Worm (Caenorhabditis elegans) whole organism, late embryonic: ENCODE results near the gene Y47D7A.6.

Source experiments
- C08G9.2 ChIP-seq: sonication (generic microtip); optimal IDR thresholded peaks from 2 replicates; lab custom pipeline; 2016; ENCODE audit warnings: mild to moderate bottlenecking, missing genetic modification characterization, moderate library complexity, missing compliant biosample characterization
- T23F11.4 ChIP-seq: fragments of 200-800 bp; sonication (Bioruptor generic); optimal IDR thresholded peaks from 2 replicates; lab custom pipeline; 2018; ENCODE audit warnings: mild to moderate bottlenecking, missing genetic modification characterization, missing compliant biosample characterization
- Y22D7AL.16 ChIP-seq: sonication (generic microtip); optimal IDR thresholded peaks from 2 replicates; lab custom pipeline; 2016; ENCODE audit warnings: missing genetic modification characterization, missing compliant biosample characterization
- ahr-1 ChIP-seq: sonication (generic microtip); optimal IDR thresholded peaks from 2 replicates; lab custom pipeline; 2016; ENCODE audit warnings: missing genetic modification characterization, missing compliant biosample characterization
- ceh-14 ChIP-seq: sonication (generic microtip); optimal IDR thresholded peaks from 2 replicates; lab custom pipeline; 2016; ENCODE audit warnings: missing genotype, missing genetic modification characterization, missing compliant biosample characterization
- ceh-18 ChIP-seq: sonication (generic microtip); optimal IDR thresholded peaks from 2 replicates; lab custom pipeline; 2016; ENCODE audit warnings: missing genetic modification characterization, missing compliant biosample characterization
- ceh-19 ChIP-seq: fragments of 200-800 bp; sonication (Bioruptor generic); optimal IDR thresholded peaks from 2 replicates; lab custom pipeline; 2018; ENCODE audit warnings: mild to moderate bottlenecking, missing genetic modification characterization, missing compliant biosample characterization
- ceh-22 ChIP-seq: sonication (generic microtip); optimal IDR thresholded peaks from 2 replicates; lab custom pipeline; 2017; ENCODE audit warnings: missing biosample characterization, missing genetic modification characterization
- ceh-24 ChIP-seq: sonication (generic microtip); optimal IDR thresholded peaks from 2 replicates; lab custom pipeline; 2016; ENCODE audit warnings: mild to moderate bottlenecking, missing genetic modification characterization, missing compliant biosample characterization
- ceh-34 ChIP-seq: sonication (generic microtip); optimal IDR thresholded peaks from 2 replicates; lab custom pipeline; 2016; ENCODE audit warnings: mild to moderate bottlenecking, missing genetic modification characterization, missing compliant biosample characterization
- ceh-48 ChIP-seq: sonication (generic microtip); optimal IDR thresholded peaks from 2 replicates; lab custom pipeline; 2016; ENCODE audit warnings: missing genetic modification characterization, inconsistent platforms, missing compliant biosample characterization
- ceh-6 ChIP-seq: fragments of 200-800 bp; sonication (Bioruptor generic); optimal IDR thresholded peaks from 2 replicates; lab custom pipeline; 2018; ENCODE audit warnings: mild to moderate bottlenecking, missing genetic modification characterization, missing compliant biosample characterization
- che-1 ChIP-seq: sonication (generic microtip); optimal IDR thresholded peaks from 2 replicates; lab custom pipeline; 2016; ENCODE audit warnings: mild to moderate bottlenecking, missing genetic modification characterization, missing compliant biosample characterization
- dve-1 ChIP-seq: sonication (generic microtip); optimal IDR thresholded peaks from 2 replicates; lab custom pipeline; 2017; ENCODE audit warnings: antibody characterized with exemption, mild to moderate bottlenecking, missing genetic modification characterization, missing compliant biosample characterization
- ets-4 ChIP-seq: sonication (generic microtip); optimal IDR thresholded peaks from 2 replicates; lab custom pipeline; 2016; ENCODE audit warnings: missing genetic modification characterization, missing compliant biosample characterization
- eyg-1 ChIP-seq: sonication (generic microtip); optimal IDR thresholded peaks from 2 replicates; lab custom pipeline; 2016; ENCODE audit warnings: missing genotype, missing genetic modification characterization, missing compliant biosample characterization
- fkh-6 ChIP-seq: sonication (generic microtip); optimal IDR thresholded peaks from 2 replicates; lab custom pipeline; 2016; ENCODE audit warnings: missing genetic modification characterization, missing compliant biosample characterization
- gmeb-2 ChIP-seq: sonication (generic microtip); optimal IDR thresholded peaks from 2 replicates; lab custom pipeline; 2016; ENCODE audit warnings: missing genetic modification characterization, inconsistent platforms, missing compliant biosample characterization
- hlh-15 ChIP-seq: sonication (generic microtip); optimal IDR thresholded peaks from 2 replicates; lab custom pipeline; 2016; ENCODE audit warnings: missing genetic modification characterization, missing compliant biosample characterization
- hlh-30 ChIP-seq: sonication (generic microtip); optimal IDR thresholded peaks from 2 replicates; lab custom pipeline; 2017; ENCODE audit warnings: antibody characterized with exemption, missing genetic modification characterization, missing compliant biosample characterization; ENCODE audit not compliant: insufficient read depth
- hlh-6 ChIP-seq: sonication (generic microtip); optimal IDR thresholded peaks from 2 replicates; lab custom pipeline; 2016; ENCODE audit warnings: missing genotype, missing genetic modification characterization, missing compliant biosample characterization
- hlh-8 ChIP-seq: sonication (generic microtip); optimal IDR thresholded peaks from 2 replicates; lab custom pipeline; 2016; ENCODE audit warnings: missing genotype, missing genetic modification characterization, missing compliant biosample characterization
- madf-2 ChIP-seq: sonication (generic microtip); optimal IDR thresholded peaks from 2 replicates; lab custom pipeline; 2017; ENCODE audit warnings: missing genetic modification characterization, missing compliant biosample characterization
- mec-3 ChIP-seq: sonication (generic microtip); optimal IDR thresholded peaks from 2 replicates; lab custom pipeline; 2016; ENCODE audit warnings: borderline replicate concordance, missing genetic modification characterization, missing compliant biosample characterization
- nfya-1 ChIP-seq: sonication (generic microtip); optimal IDR thresholded peaks from 2 replicates; lab custom pipeline; 2017; ENCODE audit warnings: missing genetic modification characterization, mild to moderate bottlenecking, missing compliant biosample characterization, antibody characterized with exemption, moderate library complexity
- nhr-11 ChIP-seq: fragments of 150-350 bp; optimal IDR thresholded peaks from 2 replicates; lab custom pipeline; 2014; ENCODE audit warnings: missing biosample characterization, missing genetic modification characterization
- nhr-232 ChIP-seq: sonication (generic microtip); optimal IDR thresholded peaks from 2 replicates; lab custom pipeline; 2016; ENCODE audit warnings: missing genetic modification characterization, missing compliant biosample characterization
- npax-4 ChIP-seq: sonication (generic microtip); optimal IDR thresholded peaks from 2 replicates; lab custom pipeline; 2016; ENCODE audit warnings: missing genetic modification characterization, missing compliant biosample characterization
- pax-1 ChIP-seq: fragments of 150-350 bp; optimal IDR thresholded peaks from 2 replicates; lab custom pipeline; 2014; ENCODE audit warnings: missing biosample characterization, missing genetic modification characterization
- pha-2 ChIP-seq: sonication (generic microtip); optimal IDR thresholded peaks from 2 replicates; lab custom pipeline; 2017; ENCODE audit warnings: mild to moderate bottlenecking, missing genetic modification characterization, missing compliant biosample characterization
- pros-1 ChIP-seq: fragments of 150-350 bp; optimal IDR thresholded peaks from 2 replicates; lab custom pipeline; 2014; ENCODE audit warnings: missing biosample characterization, missing genetic modification reagents, missing genetic modification characterization
- rnt-1 ChIP-seq: sonication (generic microtip); optimal IDR thresholded peaks from 2 replicates; lab custom pipeline; 2016; ENCODE audit warnings: missing genetic modification characterization, missing compliant biosample characterization
- sox-4 ChIP-seq: sonication (generic microtip); optimal IDR thresholded peaks from 2 replicates; lab custom pipeline; 2017; ENCODE audit warnings: mild to moderate bottlenecking, missing genetic modification characterization, inconsistent platforms, missing compliant biosample characterization
- syd-9 ChIP-seq: sonication (generic microtip); optimal IDR thresholded peaks from 2 replicates; lab custom pipeline; 2016; ENCODE audit warnings: mild to moderate bottlenecking, missing genetic modification characterization, moderate library complexity, missing compliant biosample characterization
- ttx-3 ChIP-seq: sonication (generic microtip); optimal IDR thresholded peaks from 2 replicates; lab custom pipeline; 2016; ENCODE audit warnings: missing genetic modification reagents, missing genetic modification characterization, missing compliant biosample characterization
- unc-55 ChIP-seq: sonication (generic microtip); optimal IDR thresholded peaks from 2 replicates; lab custom pipeline; 2017; ENCODE audit warnings: missing biosample characterization, missing genetic modification reagents, missing genetic modification characterization
- unc-86 ChIP-seq: sonication (generic microtip); optimal IDR thresholded peaks from 2 replicates; lab custom pipeline; 2016; ENCODE audit warnings: missing genetic modification characterization, missing compliant biosample characterization
- ztf-16 ChIP-seq: sonication (generic microtip); optimal IDR thresholded peaks from 2 replicates; lab custom pipeline; 2017; ENCODE audit warnings: missing genetic modification characterization, missing compliant biosample characterization

Gene Y47D7A.6

ce11 chrV:4422127-4422526 is 4.1 kb upstream of the Y47D7A.6 start, which contains the start of gene skr-7:
Gene skr-7, plus strand, starts transcription at chrV:4422427.
- TF ChIP-seq T23F11.4 (GFP tag; lab: Kevin White, UChicago) (no peak), ets-4 (no peak), ceh-24 (tag; lab: Kevin White, UChicago) (no peak), hlh-8 (no peak), ttx-3 (no peak), ceh-19 (GFP tag; lab: Kevin White, UChicago) (no peak), hlh-15 (no peak), fkh-6 (no peak), che-1 (tag; lab: Kevin White, UChicago) (no peak), ceh-22 (tag; lab: Kevin White, UChicago) (no peak), pros-1 (tag; lab: Kevin White, UChicago) (no peak), nhr-11 (tag; lab: Kevin White, UChicago) (no peak), ahr-1 (tag; lab: Kevin White, UChicago) (no peak), pax-1 (no peak)

ce11 chrV:4421475-4421874 is 3.5 kb upstream of the Y47D7A.6 start, which contains the start of gene skr-14:
Gene skr-14, minus strand, starts transcription at chrV:4421575.
- no peak for TF ChIP-seq C08G9.2 (tag; lab: Kevin White, UChicago)
- no peak for TF ChIP-seq pax-1
- TF ChIP-seq fkh-6 = no peak
- TF ChIP-seq ceh-18 (tag; lab: Kevin White, UChicago) = no peak
- TF ChIP-seq Y22D7AL.16 (tag; lab: Kevin White, UChicago) = no peak

ce11 chrV:4419767-4420322 is 1.8 kb upstream of the Y47D7A.6 start, which contains the start of the genes Y47D7A.7 and Y47D7A.2:
Gene Y47D7A.7, minus strand, starts transcription at chrV:4419867.
Gene Y47D7A.2, plus strand, starts transcription at chrV:4420272.
- TF ChIP-seq ttx-3 (no peak), nfya-1 (no peak), nhr-232 (tag; lab: Kevin White, UChicago) (no peak), ceh-6 (GFP tag; lab: Kevin White, UChicago) (no peak)

ce11 chrV:4416710-4417109 is 1.3 kb downstream of the Y47D7A.6 start, which contains the start of gene Y47D7A.18:
Gene Y47D7A.18, minus strand, starts transcription at chrV:4416810.
- TF ChIP-seq unc-55 (GFP tag; lab: Kevin White, UChicago) (no peak), ceh-6 (GFP tag; lab: Kevin White, UChicago) (no peak), nhr-11 (tag; lab: Kevin White, UChicago) (no peak), hlh-6 (tag; lab: Kevin White, UChicago) (no peak), che-1 (tag; lab: Kevin White, UChicago) (no peak), ceh-24 (tag; lab: Kevin White, UChicago) (no peak), unc-86 (tag; lab: Kevin White, UChicago) (no peak), ceh-14 (tag; lab: Kevin White, UChicago) (no peak), ceh-18 (tag; lab: Kevin White, UChicago) (no peak), syd-9 (tag; lab: Kevin White, UChicago) (no peak), hlh-30 (tag; lab: Kevin White, UChicago) (no peak), pha-2 (no peak), Y22D7AL.16 (tag; lab: Kevin White, UChicago) (no peak), eyg-1 (tag; lab: Kevin White, UChicago) (no peak)
- TF ChIP-seq, all 69 proteins: peak for 0

- TF ChIP-seq pros-1 (tag; lab: Kevin White, UChicago) (no peak), C08G9.2 (tag; lab: Kevin White, UChicago) (no peak), ztf-16 (tag; lab: Kevin White, UChicago) (no peak), npax-4 (tag; lab: Kevin White, UChicago) (no peak), dve-1 (tag; lab: Kevin White, UChicago) (no peak), fkh-6 (no peak), mec-3 (tag; lab: Kevin White, UChicago) (no peak), ceh-34 (tag; lab: Kevin White, UChicago) (no peak), ceh-48 (tag; lab: Kevin White, UChicago) (no peak), eyg-1 (tag; lab: Kevin White, UChicago) (no peak), unc-86 (tag; lab: Kevin White, UChicago) (no peak), madf-2 (tag; lab: Kevin White, UChicago) (no peak), T23F11.4 (GFP tag; lab: Kevin White, UChicago) (no peak), rnt-1 (tag; lab: Kevin White, UChicago) (no peak), sox-4 (no peak), ceh-6 (GFP tag; lab: Kevin White, UChicago) (no peak), gmeb-2 (tag; lab: Kevin White, UChicago) (no peak), ets-4 (no peak)
Observed at ce11 chrV:4414613-4415071, 3.4 kb downstream of the Y47D7A.6 start, which contains the start of gene grl-5. Gene grl-5, minus strand, starts transcription at chrV:4414663.
